Fruit fly (Drosophila melanogaster) whole organism, pupa: ENCODE data around the gene fws.

ENCODE experiments used
- CG10348 ChIP-seq: fragments of 200-800 bp; sonication (Bioruptor generic); IDR thresholded peaks from 2 replicates; pipeline ENCODE4 v1.3.6; 2022; ENCODE audit warnings: missing biosample characterization, missing genetic modification characterization
- CG12605 ChIP-seq: fragments of 200-800 bp; sonication (Bioruptor generic); IDR thresholded peaks from 2 replicates; pipeline ENCODE4 v1.3.6; 2022; ENCODE audit warnings: missing biosample characterization, missing genetic modification characterization
- CG13204 ChIP-seq: fragments of 200-800 bp; sonication (Bioruptor generic); optimal IDR thresholded peaks from 2 replicates; lab custom pipeline; 2018; ENCODE audit warnings: missing biosample characterization, mild to moderate bottlenecking, missing genetic modification characterization, moderate library complexity
- CG14655 ChIP-seq: fragments of 200-800 bp; sonication (Bioruptor generic); optimal IDR thresholded peaks from 3 replicates; lab custom pipeline; 2017; ENCODE audit warnings: mild to moderate bottlenecking, missing biosample characterization, missing genetic modification reagents, missing genetic modification characterization
- CG32121 ChIP-seq: fragments of 200-800 bp; sonication (Bioruptor generic); IDR thresholded peaks from 2 replicates; pipeline ENCODE4 v1.3.6; 2022; ENCODE audit warnings: missing biosample characterization, missing genetic modification characterization
- CG34367 ChIP-seq: fragments of 200-800 bp; sonication (Bioruptor generic); optimal IDR thresholded peaks from 2 replicates; lab custom pipeline; 2018; ENCODE audit warnings: missing biosample characterization, mild to moderate bottlenecking, missing genetic modification characterization
- CG8301 ChIP-seq: fragments of 200-800 bp; sonication (Bioruptor generic); optimal IDR thresholded peaks from 2 replicates; lab custom pipeline; 2018; ENCODE audit warnings: missing biosample characterization, mild to moderate bottlenecking, missing genetic modification characterization
- EcR ChIP-seq: fragments of 200-800 bp; sonication (Bioruptor generic); optimal IDR thresholded peaks from 3 replicates; lab custom pipeline; 2019; ENCODE audit warnings: missing biosample characterization, missing genetic modification characterization, mild to moderate bottlenecking, moderate library complexity, missing genetic modification reagents
- fd96Ca ChIP-seq: fragments of 200-800 bp; sonication (Bioruptor generic); IDR thresholded peaks from 3 replicates; pipeline ENCODE4 v1.3.6; 2022; ENCODE audit warnings: missing biosample characterization, missing genetic modification characterization
- rn ChIP-seq: fragments of 200-800 bp; sonication (Bioruptor generic); IDR thresholded peaks from 2 replicates; pipeline ENCODE4 v1.3.6; 2022; ENCODE audit warnings: missing biosample characterization, missing genetic modification characterization

- TF ChIP-seq CG8301 (tag; lab: Kevin White, UChicago) (no peak), CG10348 (GFP tag; lab: Robert Waterston, UW) (no peak), CG13204 (GFP tag; lab: Kevin White, UChicago) (no peak), rn (GFP tag; lab: Robert Waterston, UW) (no peak), CG14655 (GFP tag; lab: Kevin White, UChicago) (no peak), CG34367 (tag; lab: Kevin White, UChicago) (no peak), EcR (GFP tag; lab: Kevin White, UChicago) (no peak), CG32121 (GFP tag; lab: Robert Waterston, UW) (no peak), fd96Ca (GFP tag; lab: Robert Waterston, UW) (no peak), CG12605 (GFP tag; lab: Robert Waterston, UW) (no peak)
Measured at dm6 chr2L:17486264-17486663, 5.4 kb upstream of the fws start, which contains the start of gene CG43220.
